Worm (Caenorhabditis elegans) whole organism, mixed stage, embryonic: ENCODE measurements around the gene chil-17.

ENCODE experiments used
- M03D4.4 ChIP-seq: sonication (generic microtip); optimal IDR thresholded peaks from 2 replicates; lab custom pipeline; 2017; ENCODE audit warnings: mild to moderate bottlenecking, missing genetic modification characterization, missing compliant biosample characterization
- bed-3 ChIP-seq: fragments of 200-800 bp; sonication (Bioruptor generic); optimal IDR thresholded peaks from 3 replicates; lab custom pipeline; 2018; ENCODE audit warnings: mild to moderate bottlenecking, missing genetic modification characterization, moderate library complexity, missing compliant biosample characterization
- blmp-1 ChIP-seq: fragments of 150-350 bp; optimal IDR thresholded peaks from 2 replicates; lab custom pipeline; 2014; ENCODE audit warnings: missing biosample characterization, missing genetic modification characterization
- ceh-39 ChIP-seq: fragments of 150-350 bp; optimal IDR thresholded peaks from 2 replicates; lab custom pipeline; 2014; ENCODE audit warnings: missing biosample characterization, missing genetic modification characterization
- ceh-83 ChIP-seq: fragments of 200-800 bp; sonication (Bioruptor generic); optimal IDR thresholded peaks from 2 replicates; lab custom pipeline; 2018; ENCODE audit warnings: mild to moderate bottlenecking, missing genetic modification characterization, missing compliant biosample characterization
- ces-1 ChIP-seq: fragments of 150-350 bp; optimal IDR thresholded peaks from 2 replicates; lab custom pipeline; 2014; ENCODE audit warnings: missing biosample characterization, missing genetic modification reagents, missing genetic modification characterization
- drap-1 ChIP-seq: fragments of 200-800 bp; sonication (Bioruptor generic); optimal IDR thresholded peaks from 3 replicates; lab custom pipeline; 2018; ENCODE audit warnings: mild to moderate bottlenecking, missing genetic modification characterization, missing compliant biosample characterization
- elt-1 ChIP-seq: sonication (generic microtip); optimal IDR thresholded peaks from 2 replicates; lab custom pipeline; 2017; ENCODE audit warnings: missing genetic modification characterization, mild to moderate bottlenecking, missing compliant biosample characterization, antibody characterized with exemption, moderate library complexity, borderline replicate concordance; ENCODE audit not compliant: insufficient read depth
- elt-3 ChIP-seq: fragments of 150-350 bp; optimal IDR thresholded peaks from 2 replicates; lab custom pipeline; 2014; ENCODE audit warnings: missing biosample characterization, missing genetic modification characterization
- flh-1 ChIP-seq: fragments of 200-800 bp; sonication (Bioruptor generic); optimal IDR thresholded peaks from 2 replicates; lab custom pipeline; 2018; ENCODE audit warnings: mild to moderate bottlenecking, missing genetic modification characterization, moderate library complexity, missing compliant biosample characterization
- ham-2 ChIP-seq: fragments of 200-800 bp; sonication (Bioruptor generic); optimal IDR thresholded peaks from 2 replicates; lab custom pipeline; 2018; ENCODE audit warnings: mild to moderate bottlenecking, missing genetic modification characterization, missing compliant biosample characterization
- hlh-1 ChIP-seq: fragments of 150-350 bp; optimal IDR thresholded peaks from 2 replicates; lab custom pipeline; 2014; ENCODE audit warnings: missing biosample characterization, missing genetic modification reagents, missing genetic modification characterization
- lin-13 ChIP-seq: fragments of 150-350 bp; optimal IDR thresholded peaks from 2 replicates; lab custom pipeline; 2014; ENCODE audit warnings: missing biosample characterization, missing genetic modification characterization
- lin-32 ChIP-seq: fragments of 200-800 bp; sonication (Bioruptor generic); optimal IDR thresholded peaks from 2 replicates; lab custom pipeline; 2018; ENCODE audit warnings: mild to moderate bottlenecking, missing genetic modification characterization, missing compliant biosample characterization
- lsy-2 ChIP-seq: fragments of 150-350 bp; optimal IDR thresholded peaks from 2 replicates; lab custom pipeline; 2014; ENCODE audit warnings: missing biosample characterization, missing genetic modification characterization
- mab-5 ChIP-seq: fragments of 150-350 bp; optimal IDR thresholded peaks from 2 replicates; lab custom pipeline; 2014; ENCODE audit warnings: missing biosample characterization, missing genetic modification characterization
- mls-2 ChIP-seq: sonication (generic microtip); optimal IDR thresholded peaks from 2 replicates; lab custom pipeline; 2016; ENCODE audit warnings: mild to moderate bottlenecking, missing genetic modification characterization, moderate library complexity, missing compliant biosample characterization
- nhr-12 ChIP-seq: fragments of 150-350 bp; optimal IDR thresholded peaks from 2 replicates; lab custom pipeline; 2014; ENCODE audit warnings: missing biosample characterization, missing genetic modification characterization
- nhr-2 ChIP-seq: fragments of 150-350 bp; optimal IDR thresholded peaks from 2 replicates; lab custom pipeline; 2014; ENCODE audit warnings: missing biosample characterization, missing genetic modification characterization
- nhr-237 ChIP-seq: fragments of 150-350 bp; optimal IDR thresholded peaks from 2 replicates; lab custom pipeline; 2014; ENCODE audit warnings: missing biosample characterization, missing genetic modification characterization
- nhr-28 ChIP-seq: fragments of 150-350 bp; optimal IDR thresholded peaks from 2 replicates; lab custom pipeline; 2014; ENCODE audit warnings: missing biosample characterization, missing genetic modification characterization
- pha-4 ChIP-seq: fragments of 150-350 bp; optimal IDR thresholded peaks from 2 replicates; lab custom pipeline; 2018; ENCODE audit warnings: missing biosample characterization, missing genetic modification reagents, missing genetic modification characterization
- sem-2 ChIP-seq: fragments of 200-800 bp; sonication (Bioruptor generic); optimal IDR thresholded peaks from 2 replicates; lab custom pipeline; 2018; ENCODE audit warnings: mild to moderate bottlenecking, missing genetic modification characterization, missing compliant biosample characterization
- sptf-1 ChIP-seq: sonication (generic microtip); optimal IDR thresholded peaks from 2 replicates; lab custom pipeline; 2017; ENCODE audit warnings: mild to moderate bottlenecking, missing genetic modification characterization, moderate library complexity, missing compliant biosample characterization
- tbx-8 ChIP-seq: fragments of 200-800 bp; sonication (Bioruptor generic); optimal IDR thresholded peaks from 2 replicates; lab custom pipeline; 2018; ENCODE audit warnings: mild to moderate bottlenecking, missing genetic modification characterization, moderate library complexity, missing compliant biosample characterization
- unc-120 ChIP-seq: sonication (generic microtip); optimal IDR thresholded peaks from 2 replicates; lab custom pipeline; 2017; ENCODE audit warnings: missing genetic modification characterization, missing compliant biosample characterization; ENCODE audit not compliant: poor library complexity, severe bottlenecking
- unc-39 ChIP-seq: fragments of 150-350 bp; optimal IDR thresholded peaks from 2 replicates; lab custom pipeline; 2014; ENCODE audit warnings: missing biosample characterization, missing genetic modification characterization
- unc-62 ChIP-seq: fragments of 150-350 bp; optimal IDR thresholded peaks from 2 replicates; lab custom pipeline; 2014; ENCODE audit warnings: missing biosample characterization, missing genetic modification reagents, missing genetic modification characterization
- zip-8 ChIP-seq: fragments of 150-350 bp; optimal IDR thresholded peaks from 2 replicates; lab custom pipeline; 2014; ENCODE audit warnings: missing biosample characterization, missing genetic modification characterization
- ztf-11 ChIP-seq: fragments of 150-350 bp; optimal IDR thresholded peaks from 2 replicates; lab custom pipeline; 2014; ENCODE audit warnings: missing biosample characterization, missing genetic modification characterization

The chil-17 gene

ce11 chrII:9482529-9482928 is 42.6 kb upstream of the chil-17 start:
- TF ChIP-seq flh-1 (GFP tag; lab: Kevin White, UChicago) (no peak), hlh-1 (tag; lab: Kevin White, UChicago) (no peak), lin-32 (GFP tag; lab: Kevin White, UChicago) (no peak), ceh-39 (tag; lab: Kevin White, UChicago) (no peak), unc-62 (GFP tag; lab: Kevin White, UChicago) (no peak), unc-120 (tag; lab: Kevin White, UChicago) (no peak), mls-2 (tag; lab: Kevin White, UChicago) (no peak), nhr-28 (tag; lab: Kevin White, UChicago) (no peak), lin-13 (no peak), nhr-237 (tag; lab: Kevin White, UChicago) (no peak), ztf-11 (no peak), M03D4.4 (no peak), ham-2 (GFP tag; lab: Kevin White, UChicago) (no peak), ceh-83 (GFP tag; lab: Kevin White, UChicago) (no peak), sptf-1 (tag; lab: Kevin White, UChicago) (no peak), blmp-1 (no peak)

DNA sequence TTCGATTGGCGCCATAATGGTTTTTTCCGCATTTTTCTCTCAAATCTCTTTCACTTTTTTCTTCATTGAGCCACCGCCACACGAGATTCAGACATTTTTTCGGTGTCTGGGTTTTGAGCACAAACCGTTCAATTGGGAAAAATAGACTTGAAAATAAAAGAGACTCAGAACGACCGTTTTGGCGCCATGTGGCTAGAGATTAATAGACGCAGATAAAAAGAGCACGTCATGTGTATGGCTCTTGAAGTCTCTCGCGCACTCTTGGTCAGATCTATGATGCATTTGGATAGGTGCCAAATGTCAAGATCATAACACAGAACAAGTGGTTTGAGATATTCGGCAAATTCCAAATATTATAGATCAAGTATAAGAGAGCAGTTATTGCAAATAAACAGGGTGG is 41.5 kb upstream of the chil-17 start:
- TF ChIP-seq zip-8 (tag; lab: Kevin White, UChicago) = no peak
- TF ChIP-seq M03D4.4 = no peak
- no peak for TF ChIP-seq nhr-12 (tag; lab: Kevin White, UChicago)
- TF ChIP-seq elt-3 (tag; lab: Kevin White, UChicago) = no peak
- TF ChIP-seq sem-2 = no peak
- no peak for TF ChIP-seq lsy-2 (tag; lab: Kevin White, UChicago)
- TF ChIP-seq unc-62 (GFP tag; lab: Kevin White, UChicago) = no peak

ce11 chrII:9480006-9480405 is 40.0 kb upstream of the chil-17 start, which contains the start of gene T19H5.7:
TSS of gene T19H5.7 (minus strand) at chrII:9480106.
- TF ChIP-seq sptf-1 (tag; lab: Kevin White, UChicago) = no peak
- no peak for TF ChIP-seq unc-62 (GFP tag; lab: Kevin White, UChicago)
- TF ChIP-seq pha-4 (tag; lab: Kevin White, UChicago) = no peak
- TF ChIP-seq drap-1 (GFP tag; lab: Kevin White, UChicago) = no peak

DNA sequence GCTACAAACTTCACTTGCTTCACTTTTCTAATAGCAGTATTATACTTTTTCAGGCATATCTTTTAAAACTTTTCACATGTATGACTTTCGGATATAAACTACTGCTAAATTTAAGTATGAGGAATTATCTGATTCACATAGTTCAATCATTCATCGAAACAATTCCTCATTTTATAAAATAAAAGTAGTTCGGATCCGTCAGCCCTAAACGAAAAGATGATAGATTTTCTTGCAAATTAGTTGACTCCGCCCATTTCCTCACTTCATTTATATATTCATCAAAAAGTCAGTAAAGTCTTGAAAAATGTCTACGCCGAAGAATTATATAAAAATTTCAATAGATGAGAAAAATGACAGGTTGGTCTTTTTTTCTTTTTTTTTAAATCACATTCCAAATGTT is 37.6 kb upstream of the chil-17 start, which contains the start of gene chil-27:
TSS of gene chil-27 (plus strand) at position 301 of the 400 bp plus-strand sequence.
- no peak for TF ChIP-seq bed-3 (GFP tag; lab: Kevin White, UChicago)
- TF ChIP-seq elt-3 (tag; lab: Kevin White, UChicago) = no peak
- TF ChIP-seq nhr-12 (tag; lab: Kevin White, UChicago) = no peak
- no peak for TF ChIP-seq mls-2 (tag; lab: Kevin White, UChicago)
- no peak for TF ChIP-seq sem-2
- TF ChIP-seq pha-4 (tag; lab: Kevin White, UChicago) = no peak
- TF ChIP-seq lin-32 (GFP tag; lab: Kevin White, UChicago) = no peak
- TF ChIP-seq unc-39 = no peak
- TF ChIP-seq drap-1 (GFP tag; lab: Kevin White, UChicago) = no peak
- TF ChIP-seq M03D4.4 = no peak
- no peak for TF ChIP-seq hlh-1 (tag; lab: Kevin White, UChicago)

- TF ChIP-seq unc-39 (no peak), M03D4.4 (no peak), ces-1 (no peak), blmp-1 (no peak), sem-2 (no peak), nhr-2 (tag; lab: Kevin White, UChicago) (no peak), tbx-8 (GFP tag; lab: Kevin White, UChicago) (no peak), mab-5 (tag; lab: Kevin White, UChicago) (no peak), lin-32 (GFP tag; lab: Kevin White, UChicago) (no peak), ham-2 (GFP tag; lab: Kevin White, UChicago) (no peak), pha-4 (tag; lab: Kevin White, UChicago) (no peak), mls-2 (tag; lab: Kevin White, UChicago) (no peak), elt-1 (no peak), unc-120 (tag; lab: Kevin White, UChicago) (no peak), lsy-2 (tag; lab: Kevin White, UChicago) (no peak), nhr-28 (tag; lab: Kevin White, UChicago) (no peak)
Observed at ce11 chrII:9474367-9475105, 34.6 kb upstream of the chil-17 start, which contains the start of the genes chil-25 and chil-26. TSS of gene chil-25 (minus strand) at chrII:9474467. TSS of gene chil-26 (plus strand) at chrII:9475055.
